Worm (Caenorhabditis elegans): Measurements from ENCODE around the gene hgap-2.

ce11 chrII:8639553-8639952, 45.2 kb downstream of the hgap-2 start:
- TF ChIP-seq nhr-28 (tag; optimal IDR thresholded peaks at IDR 0.05) (no peak), nhr-11 (tag; optimal IDR thresholded peaks at IDR 0.05) (no peak), nhr-77 (tag; optimal IDR thresholded peaks at IDR 0.05) (no peak), pha-4 (GFP tag; IDR thresholded peaks at IDR 0.05) (no peak), pha-4 (tag; optimal IDR thresholded peaks at IDR 0.05) (no peak), unc-62 (GFP tag; optimal IDR thresholded peaks at IDR 0.05 in 1 of 2) (peak in 1 of 2 experiments; percentile 96), unc-62 (tag; optimal IDR thresholded peaks at IDR 0.05) (no peak)
